Fruit fly (Drosophila melanogaster) whole organism, pupa: Measurements from ENCODE around the gene Peritrophin-15a.

Source experiments
- CG10348 ChIP-seq: fragments of 200-800 bp; sonication (Bioruptor generic); IDR thresholded peaks from 2 replicates; pipeline ENCODE4 v1.3.6; 2022; ENCODE audit warnings: missing biosample characterization, missing genetic modification characterization
- CG12605 ChIP-seq: fragments of 200-800 bp; sonication (Bioruptor generic); IDR thresholded peaks from 2 replicates; pipeline ENCODE4 v1.3.6; 2022; ENCODE audit warnings: missing biosample characterization, missing genetic modification characterization
- CG13204 ChIP-seq: fragments of 200-800 bp; sonication (Bioruptor generic); optimal IDR thresholded peaks from 2 replicates; lab custom pipeline; 2018; ENCODE audit warnings: missing biosample characterization, mild to moderate bottlenecking, missing genetic modification characterization, moderate library complexity
- CG14655 ChIP-seq: fragments of 200-800 bp; sonication (Bioruptor generic); optimal IDR thresholded peaks from 3 replicates; lab custom pipeline; 2017; ENCODE audit warnings: mild to moderate bottlenecking, missing biosample characterization, missing genetic modification reagents, missing genetic modification characterization
- CG15710 ChIP-seq: fragments of 200-800 bp; sonication (Bioruptor generic); optimal IDR thresholded peaks from 2 replicates; lab custom pipeline; 2018; ENCODE audit warnings: missing biosample characterization, mild to moderate bottlenecking, missing genetic modification characterization, moderate library complexity
- CG17806 ChIP-seq: fragments of 200-800 bp; sonication (Bioruptor generic); optimal IDR thresholded peaks from 2 replicates; lab custom pipeline; 2018; ENCODE audit warnings: missing biosample characterization, mild to moderate bottlenecking, missing genetic modification characterization, moderate library complexity
- CG32121 ChIP-seq: fragments of 200-800 bp; sonication (Bioruptor generic); IDR thresholded peaks from 2 replicates; pipeline ENCODE4 v1.3.6; 2022; ENCODE audit warnings: missing biosample characterization, missing genetic modification characterization
- CG34367 ChIP-seq: fragments of 200-800 bp; sonication (Bioruptor generic); optimal IDR thresholded peaks from 2 replicates; lab custom pipeline; 2018; ENCODE audit warnings: missing biosample characterization, mild to moderate bottlenecking, missing genetic modification characterization
- CG4496 ChIP-seq: fragments of 200-800 bp; sonication (Bioruptor generic); IDR thresholded peaks from 3 replicates; pipeline ENCODE4 v1.3.6; 2022; ENCODE audit warnings: missing biosample characterization, missing genetic modification characterization
- CG8159 ChIP-seq: fragments of 200-800 bp; sonication (Bioruptor generic); optimal IDR thresholded peaks from 3 replicates; lab custom pipeline; 2018; ENCODE audit warnings: missing biosample characterization, mild to moderate bottlenecking, missing genetic modification characterization, moderate library complexity
- CG8301 ChIP-seq: fragments of 200-800 bp; sonication (Bioruptor generic); optimal IDR thresholded peaks from 2 replicates; lab custom pipeline; 2018; ENCODE audit warnings: missing biosample characterization, mild to moderate bottlenecking, missing genetic modification characterization
- CG9948 ChIP-seq: fragments of 200-800 bp; sonication (Bioruptor generic); optimal IDR thresholded peaks from 2 replicates; lab custom pipeline; 2018; ENCODE audit warnings: missing biosample characterization, mild to moderate bottlenecking, missing genetic modification characterization, moderate library complexity
- D1 ChIP-seq: fragments of 200-800 bp; sonication (Bioruptor generic); optimal IDR thresholded peaks from 2 replicates; lab custom pipeline; 2018; ENCODE audit warnings: missing biosample characterization, mild to moderate bottlenecking, missing genetic modification characterization, moderate library complexity
- EcR ChIP-seq: fragments of 200-800 bp; sonication (Bioruptor generic); optimal IDR thresholded peaks from 3 replicates; lab custom pipeline; 2019; ENCODE audit warnings: missing biosample characterization, missing genetic modification characterization, mild to moderate bottlenecking, moderate library complexity, missing genetic modification reagents
- Ets98B ChIP-seq: fragments of 200-800 bp; sonication (Bioruptor generic); IDR thresholded peaks from 2 replicates; pipeline ENCODE4 v1.3.6; 2022; ENCODE audit warnings: missing biosample characterization, missing genetic modification characterization
- Pif1A ChIP-seq: fragments of 200-800 bp; sonication (Bioruptor generic); optimal IDR thresholded peaks from 3 replicates; lab custom pipeline; 2016; ENCODE audit warnings: missing biosample characterization, missing genetic modification characterization
- Pif1B ChIP-seq: fragments of 200-800 bp; sonication (Bioruptor generic); optimal IDR thresholded peaks from 3 replicates; lab custom pipeline; 2016; ENCODE audit warnings: missing biosample characterization, missing genetic modification characterization
- Snoo ChIP-seq: fragments of 200-800 bp; sonication (Bioruptor generic); optimal IDR thresholded peaks from 3 replicates; lab custom pipeline; 2017; ENCODE audit warnings: missing biosample characterization, mild to moderate bottlenecking, missing genetic modification characterization, inconsistent platforms
- fd96Ca ChIP-seq: fragments of 200-800 bp; sonication (Bioruptor generic); IDR thresholded peaks from 3 replicates; pipeline ENCODE4 v1.3.6; 2022; ENCODE audit warnings: missing biosample characterization, missing genetic modification characterization
- gl ChIP-seq: fragments of 200-800 bp; sonication (Bioruptor generic); optimal IDR thresholded peaks from 2 replicates; lab custom pipeline; 2018; ENCODE audit warnings: missing biosample characterization, mild to moderate bottlenecking, missing genetic modification characterization
- rn ChIP-seq: fragments of 200-800 bp; sonication (Bioruptor generic); IDR thresholded peaks from 2 replicates; pipeline ENCODE4 v1.3.6; 2022; ENCODE audit warnings: missing biosample characterization, missing genetic modification characterization

Peritrophin-15a gene

dm6 chr2L:8425962-8426759, 30.3 kb upstream of the Peritrophin-15a start:
- TF ChIP-seq CG10348 (no peak), Pif1A (GFP tag; lab: Kevin White, UChicago) (no peak), CG9948 (tag; lab: Kevin White, UChicago) (no peak), CG15710 (tag; lab: Kevin White, UChicago) (no peak), CG8301 (tag; lab: Kevin White, UChicago) (no peak), CG4496 (GFP tag; lab: Robert Waterston, UW) (no peak), D1 (no peak), CG34367 (tag; lab: Kevin White, UChicago) (no peak), EcR (GFP tag; lab: Kevin White, UChicago) (no peak), Ets98B (GFP tag; lab: Robert Waterston, UW) (no peak), CG14655 (GFP tag; lab: Kevin White, UChicago) (no peak), CG17806 (tag; lab: Kevin White, UChicago) (no peak), CG8159 (tag; lab: Kevin White, UChicago) (no peak), CG13204 (GFP tag; lab: Kevin White, UChicago) (no peak), Pif1B (GFP tag; lab: Kevin White, UChicago) (no peak)

- TF ChIP-seq CG10348 (no peak), EcR (GFP tag; lab: Kevin White, UChicago) (peak; percentile 72)
- TF ChIP-seq, all 21 proteins: peak for 1
Measured at dm6 chr2L:8425212-8425611, 29.3 kb upstream of the Peritrophin-15a start.

dm6 chr2L:8424662-8425208, 28.8 kb upstream of the Peritrophin-15a start:
- TF ChIP-seq CG8159 (tag; lab: Kevin White, UChicago): no peak
- TF ChIP-seq CG34367 (tag; lab: Kevin White, UChicago): no peak
- no peak for TF ChIP-seq CG10348
- TF ChIP-seq CG15710 (tag; lab: Kevin White, UChicago): no peak
- no peak for TF ChIP-seq Pif1B (GFP tag; lab: Kevin White, UChicago)
- TF ChIP-seq fd96Ca (GFP tag; lab: Robert Waterston, UW): no peak
- no peak for TF ChIP-seq rn (GFP tag; lab: Robert Waterston, UW)
- TF ChIP-seq Ets98B (GFP tag; lab: Robert Waterston, UW): no peak
- no peak for TF ChIP-seq Pif1A (GFP tag; lab: Kevin White, UChicago)
- TF ChIP-seq CG9948 (tag; lab: Kevin White, UChicago): no peak
- TF ChIP-seq gl (tag; lab: Kevin White, UChicago): no peak
- TF ChIP-seq CG32121: no peak
- TF ChIP-seq CG14655 (GFP tag; lab: Kevin White, UChicago): no peak
- no peak for TF ChIP-seq CG4496 (GFP tag; lab: Robert Waterston, UW)

- TF ChIP-seq CG13204 (GFP tag; lab: Kevin White, UChicago): peak; percentile 37
- no peak for TF ChIP-seq CG9948 (tag; lab: Kevin White, UChicago)
- TF ChIP-seq EcR (GFP tag; lab: Kevin White, UChicago): peak; percentile 78
- no peak for TF ChIP-seq CG10348
- TF ChIP-seq gl (tag; lab: Kevin White, UChicago): peak; percentile 42
- no peak for TF ChIP-seq rn (GFP tag; lab: Robert Waterston, UW)
Measured at dm6 chr2L:8424090-8424470, 28.2 kb upstream of the Peritrophin-15a start.

- no peak for TF ChIP-seq CG32121
- no peak for TF ChIP-seq CG34367 (tag; lab: Kevin White, UChicago)
- peak; percentile 4 for TF ChIP-seq CG15710 (tag; lab: Kevin White, UChicago)
- TF ChIP-seq CG8159 (tag; lab: Kevin White, UChicago): peak; percentile 30
- TF ChIP-seq CG17806 (tag; lab: Kevin White, UChicago): no peak
- no peak for TF ChIP-seq CG10348
- TF ChIP-seq rn (GFP tag; lab: Robert Waterston, UW): no peak
- no peak for TF ChIP-seq D1
- TF ChIP-seq CG4496 (GFP tag; lab: Robert Waterston, UW): no peak
- TF ChIP-seq gl (tag; lab: Kevin White, UChicago): no peak
- TF ChIP-seq EcR (GFP tag; lab: Kevin White, UChicago): no peak
- TF ChIP-seq Pif1A (GFP tag; lab: Kevin White, UChicago): peak; percentile 16
- TF ChIP-seq Snoo (tag; lab: Kevin White, UChicago): no peak
- no peak for TF ChIP-seq CG8301 (tag; lab: Kevin White, UChicago)
- peak; percentile 24 for TF ChIP-seq Pif1B (GFP tag; lab: Kevin White, UChicago)
- TF ChIP-seq CG13204 (GFP tag; lab: Kevin White, UChicago): no peak
- no peak for TF ChIP-seq CG12605
Measured at dm6 chr2L:8423460-8424089, 27.7 kb upstream of the Peritrophin-15a start.

dm6 chr2L:8423047-8423446, 27.2 kb upstream of the Peritrophin-15a start:
- TF ChIP-seq fd96Ca (GFP tag; lab: Robert Waterston, UW): no peak; the same call in 2 of the 3 replicates
- TF ChIP-seq CG9948 (tag; lab: Kevin White, UChicago): no peak
- TF ChIP-seq CG12605: no peak
- TF ChIP-seq CG13204 (GFP tag; lab: Kevin White, UChicago): no peak
- no peak for TF ChIP-seq gl (tag; lab: Kevin White, UChicago)
- no peak for TF ChIP-seq EcR (GFP tag; lab: Kevin White, UChicago)
- no peak for TF ChIP-seq Snoo (tag; lab: Kevin White, UChicago)
